Fruit fly (Drosophila melanogaster) whole organism, embryonic: Measurements from ENCODE around the gene CG33203.

Source experiments
- ATbp ChIP-seq: fragments of 200-800 bp; sonication (Bioruptor generic); optimal IDR thresholded peaks from 2 replicates; lab custom pipeline; 2017; ENCODE audit warnings: missing biosample characterization, mild to moderate bottlenecking, missing genetic modification characterization, missing genetic modification reagents
- Antp ChIP-seq: fragments of 200-800 bp; sonication (Bioruptor generic); optimal IDR thresholded peaks from 3 replicates; lab custom pipeline; 2016; ENCODE audit warnings: missing biosample characterization, missing genetic modification characterization
- B-H2 ChIP-seq: fragments of 200-800 bp; sonication (Bioruptor generic); optimal IDR thresholded peaks from 2 replicates; lab custom pipeline; 2018; ENCODE audit warnings: missing biosample characterization, mild to moderate bottlenecking, missing genetic modification characterization
- CG10431 ChIP-seq: fragments of 200-800 bp; sonication (Bioruptor generic); optimal IDR thresholded peaks from 3 replicates; lab custom pipeline; 2018; ENCODE audit warnings: missing biosample characterization, mild to moderate bottlenecking, missing genetic modification characterization
- CG10543 ChIP-seq: fragments of 200-800 bp; sonication (Bioruptor generic); optimal IDR thresholded peaks from 3 replicates; lab custom pipeline; 2017; ENCODE audit warnings: missing biosample characterization, mild to moderate bottlenecking, missing genetic modification characterization, moderate library complexity
- CG12769 ChIP-seq: fragments of 200-800 bp; sonication (Bioruptor generic); optimal IDR thresholded peaks from 2 replicates; lab custom pipeline; 2019; ENCODE audit warnings: missing biosample characterization, mild to moderate bottlenecking, missing genetic modification characterization, moderate library complexity
- CG1832 ChIP-seq: fragments of 200-800 bp; sonication (Bioruptor generic); optimal IDR thresholded peaks from 2 replicates; lab custom pipeline; 2017; ENCODE audit warnings: missing biosample characterization, mild to moderate bottlenecking, missing genetic modification characterization, inconsistent platforms
- CG18619 ChIP-seq: fragments of 200-800 bp; sonication (Bioruptor generic); optimal IDR thresholded peaks from 3 replicates; lab custom pipeline; 2017; ENCODE audit warnings: missing biosample characterization, mild to moderate bottlenecking, missing genetic modification characterization
- CG2712 ChIP-seq: fragments of 200-800 bp; optimal IDR thresholded peaks from 3 replicates; lab custom pipeline; 2019; ENCODE audit warnings: missing biosample characterization, mild to moderate bottlenecking, missing genetic modification characterization, moderate library complexity
- CG2889 ChIP-seq: fragments of 200-800 bp; sonication (Bioruptor generic); IDR thresholded peaks from 3 replicates; pipeline ENCODE4 v1.3.6; 2022; ENCODE audit warnings: missing biosample characterization, missing genetic modification characterization
- CG42726 ChIP-seq: fragments of 200-800 bp; sonication (Bioruptor generic); IDR thresholded peaks from 2 replicates; pipeline ENCODE4 v1.3.6; 2022; ENCODE audit warnings: missing biosample characterization, missing genetic modification characterization; ENCODE audit not compliant: partially characterized antibody
- CG4360 ChIP-seq: fragments of 200-800 bp; sonication (Bioruptor generic); IDR thresholded peaks from 2 replicates; pipeline ENCODE4 v1.3.6; 2022; ENCODE audit warnings: missing biosample characterization, missing genetic modification characterization
- CG6765 ChIP-seq: fragments of 200-800 bp; sonication (Bioruptor generic); optimal IDR thresholded peaks from 3 replicates; lab custom pipeline; 2017; ENCODE audit warnings: missing biosample characterization, mild to moderate bottlenecking, missing genetic modification characterization
- CG8359 ChIP-seq: fragments of 200-800 bp; sonication (Bioruptor generic); optimal IDR thresholded peaks from 2 replicates; lab custom pipeline; 2017; ENCODE audit warnings: missing biosample characterization, mild to moderate bottlenecking, missing genetic modification characterization, borderline replicate concordance
- CG9437 ChIP-seq: fragments of 200-800 bp; sonication (Bioruptor generic); optimal IDR thresholded peaks from 2 replicates; lab custom pipeline; 2018; ENCODE audit warnings: missing biosample characterization, mild to moderate bottlenecking, missing genetic modification characterization
- D ChIP-seq, 2 experiments: fragments of 200-800 bp in 1 of 2; fragments of >200 bp in 1 of 2; sonication (Bioruptor generic) in 1 of 2; optimal IDR thresholded peaks; 2 replicates in 1 of 2; 3 replicates in 1 of 2; lab custom pipeline; 2017; ENCODE audit warnings: mild to moderate bottlenecking in 1 of 2, missing biosample characterization in 1 of 2, missing genetic modification characterization in 1 of 2, missing genetic modification reagents in 1 of 2
- Deaf1 ChIP-seq: fragments of 200-800 bp; optimal IDR thresholded peaks from 3 replicates; lab custom pipeline; 2019; ENCODE audit warnings: missing biosample characterization, mild to moderate bottlenecking, missing genetic modification characterization, moderate library complexity
- Ets65A ChIP-seq: fragments of 200-800 bp; sonication (Bioruptor generic); peaks from one replicate; lab custom pipeline; 2016; ENCODE audit warnings: missing biosample characterization, missing genetic modification characterization
- Ets97D ChIP-seq: fragments of 200-800 bp; sonication (Bioruptor generic); optimal IDR thresholded peaks from 3 replicates; lab custom pipeline; 2016; ENCODE audit warnings: missing biosample characterization, missing genetic modification characterization
- Hr78 ChIP-seq, 2 experiments: fragments of 200-800 bp in 1 of 2; fragments of >200 bp in 1 of 2; sonication (Bioruptor generic) in 1 of 2; optimal IDR thresholded peaks; 2 replicates each; lab custom pipeline; 2017 to 2019; ENCODE audit warnings: missing biosample characterization in 2 of 2, missing genetic modification characterization in 2 of 2, mild to moderate bottlenecking in 1 of 2, moderate library complexity in 1 of 2
- Med ChIP-seq: fragments of 200-800 bp; sonication (Bioruptor generic); peaks from one replicate; lab custom pipeline; 2016; ENCODE audit warnings: missing biosample characterization, missing genetic modification characterization, mild to moderate bottlenecking, inconsistent platforms, moderate library complexity
- Mrtf ChIP-seq: fragments of 200-800 bp; sonication (Bioruptor generic); IDR thresholded peaks from 3 replicates; pipeline ENCODE4 v1.3.6; 2022; ENCODE audit warnings: missing biosample characterization, missing genetic modification characterization
- Nf-YB ChIP-seq: fragments of 200-800 bp; sonication (Bioruptor generic); optimal IDR thresholded peaks from 3 replicates; lab custom pipeline; 2019; ENCODE audit warnings: missing biosample characterization, mild to moderate bottlenecking, missing genetic modification characterization, moderate library complexity
- Pdp1 ChIP-seq, 2 experiments: fragments of 200-800 bp; sonication (Bioruptor generic); optimal IDR thresholded peaks; 3 replicates each; lab custom pipeline; 2016; ENCODE audit warnings: missing biosample characterization in 2 of 2, missing genetic modification characterization in 2 of 2, mild to moderate bottlenecking in 1 of 2, moderate library complexity in 1 of 2
- bbx ChIP-seq: fragments of 200-800 bp; sonication (Bioruptor generic); IDR thresholded peaks from 2 replicates; pipeline ENCODE4 v1.3.6; 2022; ENCODE audit warnings: missing biosample characterization, missing genetic modification characterization; ENCODE audit not compliant: partially characterized antibody
- cg ChIP-seq: fragments of 200-800 bp; sonication (Bioruptor generic); optimal IDR thresholded peaks from 3 replicates; lab custom pipeline; 2019; ENCODE audit warnings: missing biosample characterization, mild to moderate bottlenecking, missing genetic modification characterization, moderate library complexity
- chinmo ChIP-seq: fragments of 200-800 bp; sonication (Bioruptor generic); IDR thresholded peaks from 4 replicates; pipeline ENCODE4 v1.3.6; 2022; ENCODE audit warnings: missing biosample characterization, missing genetic modification characterization; ENCODE audit not compliant: partially characterized antibody
- chm ChIP-seq: fragments of 200-800 bp; sonication (Bioruptor generic); IDR thresholded peaks from 2 replicates; pipeline ENCODE4 v1.3.6; 2022; ENCODE audit warnings: missing biosample characterization, missing genetic modification characterization
- crol ChIP-seq: fragments of 200-800 bp; sonication (Bioruptor generic); IDR thresholded peaks from 2 replicates; pipeline ENCODE4 v1.3.6; 2022; ENCODE audit warnings: missing biosample characterization, missing genetic modification characterization
- exex ChIP-seq: fragments of 200-800 bp; sonication (Bioruptor generic); optimal IDR thresholded peaks from 4 replicates; lab custom pipeline; 2018; ENCODE audit warnings: missing biosample characterization, mild to moderate bottlenecking, missing genetic modification characterization, moderate library complexity
- fd102C ChIP-seq: fragments of 200-800 bp; sonication (Bioruptor generic); optimal IDR thresholded peaks from 2 replicates; lab custom pipeline; 2018; ENCODE audit warnings: missing biosample characterization, mild to moderate bottlenecking, missing genetic modification characterization, moderate library complexity
- gce ChIP-seq: fragments of 200-800 bp; sonication (Bioruptor generic); IDR thresholded peaks from 3 replicates; pipeline ENCODE4 v1.3.6; 2022; ENCODE audit warnings: missing biosample characterization, missing genetic modification characterization
- grau ChIP-seq: fragments of 200-800 bp; optimal IDR thresholded peaks from 3 replicates; lab custom pipeline; 2019; ENCODE audit warnings: missing biosample characterization, mild to moderate bottlenecking, missing genetic modification characterization, moderate library complexity
- grn ChIP-seq: fragments of 200-800 bp; sonication (Bioruptor generic); optimal IDR thresholded peaks from 3 replicates; lab custom pipeline; 2017; ENCODE audit warnings: missing biosample characterization, missing genetic modification characterization
- hbn ChIP-seq: fragments of 200-800 bp; sonication (Bioruptor generic); IDR thresholded peaks from 2 replicates; pipeline ENCODE4 v1.3.6; 2022; ENCODE audit warnings: missing biosample characterization, missing genetic modification characterization; ENCODE audit not compliant: partially characterized antibody
- jing ChIP-seq: fragments of 200-800 bp; sonication (Bioruptor generic); optimal IDR thresholded peaks from 2 replicates; lab custom pipeline; 2018; ENCODE audit warnings: missing biosample characterization, mild to moderate bottlenecking, missing genetic modification characterization
- kah ChIP-seq: fragments of 200-800 bp; sonication (Bioruptor generic); optimal IDR thresholded peaks from 2 replicates; lab custom pipeline; 2018; ENCODE audit warnings: missing biosample characterization, mild to moderate bottlenecking, missing genetic modification characterization
- mirr ChIP-seq: fragments of 200-800 bp; sonication (Bioruptor generic); optimal IDR thresholded peaks from 3 replicates; lab custom pipeline; 2018; ENCODE audit warnings: missing biosample characterization, mild to moderate bottlenecking, missing genetic modification characterization
- sd ChIP-seq: fragments of 200-800 bp; sonication (Bioruptor generic); optimal IDR thresholded peaks from 3 replicates; lab custom pipeline; 2018; ENCODE audit warnings: missing biosample characterization, mild to moderate bottlenecking, missing genetic modification characterization, moderate library complexity
- sug ChIP-seq: fragments of 200-800 bp; optimal IDR thresholded peaks from 2 replicates; lab custom pipeline; 2019; ENCODE audit warnings: missing biosample characterization, mild to moderate bottlenecking, missing genetic modification characterization, moderate library complexity
- vnd ChIP-seq: fragments of 200-800 bp; sonication (Bioruptor generic); IDR thresholded peaks from 3 replicates; pipeline ENCODE4 v1.3.6; 2022; ENCODE audit warnings: missing biosample characterization, missing genetic modification characterization; ENCODE audit not compliant: partially characterized antibody
- z ChIP-seq: fragments of 200-800 bp; sonication (Bioruptor generic); IDR thresholded peaks from 3 replicates; pipeline ENCODE4 v1.3.6; 2022; ENCODE audit warnings: missing biosample characterization, missing genetic modification characterization

CG33203 gene

dm6 chr3R:28904174-28904573 is 16.7 kb upstream of the CG33203 start (continued):
- TF ChIP-seq jing (GFP tag; lab: Kevin White, UChicago) = peak; percentile 15
- TF ChIP-seq bbx (GFP tag; lab: Robert Waterston, UW) = no peak

dm6 chr3R:28903392-28903791 is 15.9 kb upstream of the CG33203 start:
- TF ChIP-seq CG8359 (GFP tag; lab: Kevin White, UChicago) (no peak), Deaf1 (tag; lab: Kevin White, UChicago) (peak; percentile 62), Mrtf (GFP tag; lab: Robert Waterston, UW) (no peak), Pdp1 (GFP tag; optimal IDR thresholded peaks at IDR 0.05; lab: Kevin White, UChicago) (peak in 1 of 2 experiments; percentile 4), CG18619 (no peak), CG2712 (tag; lab: Kevin White, UChicago) (no peak), ATbp (GFP tag; lab: Kevin White, UChicago) (no peak), hbn (0 out of 2 replicates have a peak, but pooled peaks have one; percentile 22), CG10543 (GFP tag; lab: Kevin White, UChicago) (peak; percentile 45), Nf-YB (GFP tag; lab: Kevin White, UChicago) (no peak), chm (GFP tag; lab: Robert Waterston, UW) (0 out of 2 replicates have a peak, but pooled peaks have one; percentile 25), Ets97D (GFP tag; lab: Kevin White, UChicago) (peak; percentile 12), kah (GFP tag; lab: Kevin White, UChicago) (no peak), CG42726 (GFP tag; lab: Robert Waterston, UW) (0 out of 2 replicates have a peak, but pooled peaks have one; percentile 7), CG6765 (GFP tag; lab: Kevin White, UChicago) (no peak), CG2889 (GFP tag; lab: Robert Waterston, UW) (no peak), CG12769 (tag; lab: Kevin White, UChicago) (peak; percentile 33), B-H2 (no peak), sd (tag; lab: Kevin White, UChicago) (peak; percentile 15), cg (peak; percentile 51), fd102C (GFP tag; lab: Kevin White, UChicago) (no peak), crol (GFP tag; lab: Robert Waterston, UW) (peak; percentile 77), gce (GFP tag; lab: Robert Waterston, UW) (no peak)

dm6 chr3R:28901468-28902163 is 14.1 kb upstream of the CG33203 start:
- TF ChIP-seq Antp = no peak
- TF ChIP-seq Hr78 (GFP tag; optimal IDR thresholded peaks at IDR 0.05; lab: Kevin White, UChicago) = peak in 1 of 2 experiments; percentile 1
- peak; percentile 79 for TF ChIP-seq z (GFP tag; lab: Robert Waterston, UW)
- peak; percentile 69 for TF ChIP-seq CG10431 (GFP tag; lab: Kevin White, UChicago)
- peak; percentile 35 for TF ChIP-seq sug (tag; lab: Kevin White, UChicago)
- TF ChIP-seq mirr = peak; percentile 57
- TF ChIP-seq Pdp1 (GFP tag; optimal IDR thresholded peaks at IDR 0.05; lab: Kevin White, UChicago) = peak in 1 of 2 experiments; percentile 93
- no peak for TF ChIP-seq CG4360 (GFP tag; lab: Robert Waterston, UW)
- TF ChIP-seq grn (GFP tag; lab: Kevin White, UChicago) = peak; percentile 97
- TF ChIP-seq exex (tag; lab: Kevin White, UChicago) = peak; percentile 77
- peak; percentile 6 for TF ChIP-seq Med (GFP tag; lab: Kevin White, UChicago)
- TF ChIP-seq bbx (GFP tag; lab: Robert Waterston, UW) = no peak
- no peak for TF ChIP-seq CG9437 (GFP tag; lab: Kevin White, UChicago)
- peak; percentile 71 for TF ChIP-seq Ets65A
- TF ChIP-seq grau (tag; lab: Kevin White, UChicago) = peak; percentile 34
- peak; percentile 56; the same call in 1 of the 4 replicates for TF ChIP-seq chinmo
- peak; percentile 22; the same call in 1 of the 2 replicates for TF ChIP-seq chm (GFP tag; lab: Robert Waterston, UW)
- peak; percentile 22 for TF ChIP-seq D (optimal IDR thresholded peaks at IDR 0.05; lab: Kevin White, UChicago)
- TF ChIP-seq D (GFP tag; optimal IDR thresholded peaks at IDR 0.05; lab: Kevin White, UChicago) = no peak
- TF ChIP-seq CG1832 = no peak
- peak; percentile 58; the same call in 1 of the 3 replicates for TF ChIP-seq vnd (GFP tag; lab: Robert Waterston, UW)
- peak; percentile 63; the same call in 1 of the 2 replicates for TF ChIP-seq crol (GFP tag; lab: Robert Waterston, UW)
